Worm (Caenorhabditis elegans) whole organism, late embryonic: ENCODE results near the gene rab-3.

Experiments used
- fkh-10 ChIP-seq: fragments of 150-350 bp; optimal IDR thresholded peaks from 2 replicates; lab custom pipeline; 2014; ENCODE audit warnings: missing biosample characterization, missing genetic modification reagents, missing genetic modification characterization
- pax-1 ChIP-seq: fragments of 150-350 bp; optimal IDR thresholded peaks from 2 replicates; lab custom pipeline; 2014; ENCODE audit warnings: missing biosample characterization, missing genetic modification characterization
- pha-4 ChIP-seq: fragments of 150-350 bp; optimal IDR thresholded peaks from 2 replicates; lab custom pipeline; 2018; ENCODE audit warnings: missing biosample characterization, missing genetic modification reagents, missing genetic modification characterization
- pqm-1 ChIP-seq: sonication (generic microtip); optimal IDR thresholded peaks from 2 replicates; lab custom pipeline; 2016; ENCODE audit warnings: missing genetic modification characterization, missing compliant biosample characterization
- unc-3 ChIP-seq, 2 experiments: fragments of 200-800 bp in 1 of 2; sonication (Bioruptor generic) in 1 of 2; sonication (generic microtip) in 1 of 2; conservative IDR thresholded peaks in 1 of 2; optimal IDR thresholded peaks in 1 of 2; 2 replicates each; pipeline versions ENCODE4 v1.3.6 to Lab custom; 2016 to 2022; ENCODE audit warnings: missing compliant biosample characterization in 2 of 2, missing genetic modification characterization in 2 of 2, missing genetic modification reagents in 1 of 2

- TF ChIP-seq unc-3 (GFP tag; conservative IDR thresholded peaks at IDR 0.05; lab: Robert Waterston, UW) (no peak), unc-3 (tag; optimal IDR thresholded peaks at IDR 0.05; lab: Kevin White, UChicago) (no peak), fkh-10 (GFP tag; lab: Kevin White, UChicago) (no peak), pqm-1 (tag; lab: Kevin White, UChicago) (no peak), pax-1 (tag; lab: Kevin White, UChicago) (no peak), pha-4 (tag; lab: Kevin White, UChicago) (no peak)
Observed at ce11 chrII:5734883-5735282, 7.2 kb upstream of the rab-3 start.
